Worm (Caenorhabditis elegans) whole organism, early embryonic: ENCODE measurements around the gene T26A8.3.

Experiments used
- B0310.2 ChIP-seq: sonication (generic microtip); optimal IDR thresholded peaks from 2 replicates; lab custom pipeline; 2016; ENCODE audit warnings: mild to moderate bottlenecking, missing genetic modification characterization, missing compliant biosample characterization
- ama-1 ChIP-seq: fragments of 150-350 bp; optimal IDR thresholded peaks from 2 replicates; lab custom pipeline; 2014
- ceh-36 ChIP-seq: sonication (generic microtip); optimal IDR thresholded peaks from 2 replicates; lab custom pipeline; 2016; ENCODE audit warnings: missing genetic modification characterization, inconsistent platforms, missing compliant biosample characterization
- ets-7 ChIP-seq: sonication (generic microtip); optimal IDR thresholded peaks from 2 replicates; lab custom pipeline; 2016; ENCODE audit warnings: missing genotype, missing genetic modification characterization, missing compliant biosample characterization
- pes-1 ChIP-seq: fragments of 200-800 bp; sonication (Bioruptor generic); IDR thresholded peaks from 2 replicates; pipeline ENCODE4 v1.3.6; 2022; ENCODE audit warnings: missing genetic modification reagents, missing genetic modification characterization, missing compliant biosample characterization
- scrt-1 ChIP-seq: fragments of 200-800 bp; sonication (Bioruptor generic); IDR thresholded peaks from 2 replicates; pipeline ENCODE4 v1.3.6; 2022; ENCODE audit warnings: missing genetic modification characterization, missing compliant biosample characterization
- tbx-37 ChIP-seq: fragments of 200-800 bp; sonication (Bioruptor generic); conservative IDR thresholded peaks from 2 replicates; pipeline ENCODE4 v1.3.6; 2022; ENCODE audit warnings: missing genetic modification reagents, missing genetic modification characterization, missing compliant biosample characterization

- TF ChIP-seq scrt-1 (GFP tag; lab: Robert Waterston, UW) (no peak), tbx-37 (GFP tag; lab: Robert Waterston, UW) (no peak), ceh-36 (no peak), pes-1 (GFP tag; lab: Robert Waterston, UW) (no peak), ama-1 (no peak), B0310.2 (no peak), ets-7 (tag; lab: Kevin White, UChicago) (no peak)
Measured at ce11 chrIV:8376923-8377322, 49.5 kb downstream of the T26A8.3 start.
